Worm (Caenorhabditis elegans) whole organism, L4 larva: ENCODE measurements around the gene crn-5.

ENCODE experiments used
- D1046.2 ChIP-seq: fragments of 200-800 bp; sonication (Bioruptor generic); IDR thresholded peaks from 2 replicates; pipeline ENCODE4 v1.3.6; 2022; ENCODE audit warnings: missing genetic modification characterization, missing compliant biosample characterization
- F37D6.2 ChIP-seq: sonication (generic microtip); optimal IDR thresholded peaks from 2 replicates; lab custom pipeline; 2016; ENCODE audit warnings: mild to moderate bottlenecking, missing genetic modification characterization, missing compliant biosample characterization
- F44E2.7 ChIP-seq: fragments of 200-800 bp; sonication (Bioruptor generic); IDR thresholded peaks from 2 replicates; pipeline ENCODE4 v2.1.2; 2022; ENCODE audit warnings: missing genetic modification characterization, missing compliant biosample characterization
- T26A8.4 ChIP-seq: fragments of 200-800 bp; sonication (Bioruptor generic); IDR thresholded peaks from 2 replicates; pipeline ENCODE4 v1.3.6; 2022; ENCODE audit warnings: missing genetic modification characterization, missing compliant biosample characterization
- ZK337.2 ChIP-seq: fragments of 200-800 bp; sonication (Bioruptor generic); IDR thresholded peaks from 2 replicates; pipeline ENCODE4 v1.3.6; 2022; ENCODE audit warnings: missing genetic modification reagents, missing genetic modification characterization, missing compliant biosample characterization
- aly-2 ChIP-seq: sonication (generic microtip); optimal IDR thresholded peaks from 2 replicates; lab custom pipeline; 2018; ENCODE audit warnings: missing biosample characterization, missing genetic modification characterization
- attf-4 ChIP-seq: sonication (generic microtip); optimal IDR thresholded peaks from 3 replicates; lab custom pipeline; 2017; ENCODE audit warnings: missing biosample characterization, missing genetic modification characterization
- ceh-32 ChIP-seq: sonication (generic microtip); optimal IDR thresholded peaks from 2 replicates; lab custom pipeline; 2016; ENCODE audit warnings: mild to moderate bottlenecking, missing genetic modification characterization, missing compliant biosample characterization; ENCODE audit not compliant: poor library complexity
- ceh-44 ChIP-seq: fragments of 200-800 bp; sonication (Bioruptor generic); IDR thresholded peaks from 2 replicates; pipeline ENCODE4 v1.3.6; 2022; ENCODE audit warnings: missing genetic modification reagents, missing genetic modification characterization, missing compliant biosample characterization
- ceh-62 ChIP-seq: sonication (generic microtip); optimal IDR thresholded peaks from 2 replicates; lab custom pipeline; 2017; ENCODE audit warnings: missing biosample characterization, missing genetic modification characterization
- ceh-82 ChIP-seq: sonication (generic microtip); optimal IDR thresholded peaks from 2 replicates; lab custom pipeline; 2017; ENCODE audit warnings: missing biosample characterization, missing genetic modification characterization
- daf-16 ChIP-seq, 3 experiments: sonication (generic microtip); optimal IDR thresholded peaks; 2 replicates each; lab custom pipeline; 2016 to 2017; ENCODE audit warnings: missing genetic modification characterization in 3 of 3, missing genetic modification reagents in 3 of 3, mild to moderate bottlenecking in 2 of 3, missing compliant biosample characterization in 2 of 3, missing biosample characterization in 1 of 3, moderate library complexity in 1 of 3
- dmd-6 ChIP-seq: fragments of 200-800 bp; sonication (Bioruptor generic); IDR thresholded peaks from 2 replicates; pipeline ENCODE4 v1.3.6; 2022; ENCODE audit warnings: missing genetic modification reagents, missing genetic modification characterization, missing compliant biosample characterization
- dmd-9 ChIP-seq: fragments of 200-800 bp; sonication (Bioruptor generic); IDR thresholded peaks from 2 replicates; pipeline ENCODE4 v1.3.6; 2022; ENCODE audit warnings: missing genetic modification reagents, missing genetic modification characterization, missing compliant biosample characterization
- dpl-1 ChIP-seq: fragments of 150-350 bp; optimal IDR thresholded peaks from 2 replicates; lab custom pipeline; 2014; ENCODE audit warnings: missing biosample characterization, missing genetic modification reagents, missing genetic modification characterization
- duxl-1 ChIP-seq: sonication (generic microtip); optimal IDR thresholded peaks from 2 replicates; lab custom pipeline; 2016; ENCODE audit warnings: mild to moderate bottlenecking, missing genetic modification characterization, moderate library complexity, missing compliant biosample characterization; ENCODE audit not compliant: poor library complexity
- egl-43 ChIP-seq: fragments of 200-800 bp; sonication (Bioruptor generic); IDR thresholded peaks from 2 replicates; pipeline ENCODE4 v1.3.6; 2022; ENCODE audit warnings: missing genetic modification reagents, missing genetic modification characterization, missing compliant biosample characterization
- fkh-10 ChIP-seq: fragments of 150-350 bp; optimal IDR thresholded peaks from 2 replicates; lab custom pipeline; 2014; ENCODE audit warnings: missing biosample characterization, missing genetic modification reagents, missing genetic modification characterization
- fos-1 ChIP-seq: fragments of 150-350 bp; optimal IDR thresholded peaks from 2 replicates; lab custom pipeline; 2014; ENCODE audit warnings: missing biosample characterization, missing genetic modification characterization
- hlh-11 ChIP-seq: fragments of 200-800 bp; sonication (Bioruptor generic); optimal IDR thresholded peaks from 2 replicates; lab custom pipeline; 2018; ENCODE audit warnings: mild to moderate bottlenecking, missing genetic modification characterization, missing compliant biosample characterization
- hlh-30 ChIP-seq: sonication (generic microtip); optimal IDR thresholded peaks from 2 replicates; lab custom pipeline; 2017; ENCODE audit warnings: antibody characterized with exemption, mild to moderate bottlenecking, missing genetic modification characterization, missing compliant biosample characterization; ENCODE audit not compliant: insufficient read depth
- lim-7 ChIP-seq: fragments of 200-800 bp; sonication (Bioruptor generic); IDR thresholded peaks from 2 replicates; pipeline ENCODE4 v1.3.6; 2022; ENCODE audit warnings: missing genetic modification characterization, missing compliant biosample characterization
- lin-13 ChIP-seq: fragments of 150-350 bp; optimal IDR thresholded peaks from 2 replicates; lab custom pipeline; 2014; ENCODE audit warnings: missing biosample characterization, missing genetic modification reagents, missing genetic modification characterization
- lin-39 ChIP-seq: fragments of 150-350 bp; optimal IDR thresholded peaks from 2 replicates; lab custom pipeline; 2014; ENCODE audit warnings: missing biosample characterization, missing genetic modification reagents, missing genetic modification characterization
- lir-3 ChIP-seq: sonication (generic microtip); optimal IDR thresholded peaks from 2 replicates; lab custom pipeline; 2016; ENCODE audit warnings: mild to moderate bottlenecking, missing genetic modification characterization, missing compliant biosample characterization
- madf-9 ChIP-seq: fragments of 200-800 bp; sonication (Bioruptor generic); conservative IDR thresholded peaks from 2 replicates; pipeline ENCODE4 v1.3.6; 2022; ENCODE audit warnings: missing genetic modification reagents, missing genetic modification characterization, missing compliant biosample characterization
- mdl-1 ChIP-seq, 2 experiments: fragments of 150-350 bp in 1 of 2; sonication (generic microtip) in 1 of 2; optimal IDR thresholded peaks; 2 replicates each; lab custom pipeline; 2014 to 2017; ENCODE audit warnings: missing biosample characterization in 2 of 2, missing genetic modification characterization in 2 of 2
- mep-1 ChIP-seq: fragments of 150-350 bp; sonication (generic microtip); optimal IDR thresholded peaks from 3 replicates; lab custom pipeline; 2014; ENCODE audit warnings: missing biosample characterization, missing genetic modification characterization
- nhr-102 ChIP-seq: sonication (generic microtip); optimal IDR thresholded peaks from 2 replicates; lab custom pipeline; 2016; ENCODE audit warnings: mild to moderate bottlenecking, missing genetic modification characterization, moderate library complexity, missing compliant biosample characterization
- nhr-25 ChIP-seq: sonication (generic microtip); optimal IDR thresholded peaks from 2 replicates; lab custom pipeline; 2017; ENCODE audit warnings: missing genetic modification characterization, mild to moderate bottlenecking, missing compliant biosample characterization, antibody characterized with exemption, moderate library complexity, borderline replicate concordance; ENCODE audit not compliant: insufficient read depth
- nhr-41 ChIP-seq: fragments of 200-800 bp; sonication (Bioruptor generic); IDR thresholded peaks from 2 replicates; pipeline ENCODE4 v1.3.6; 2022; ENCODE audit warnings: missing genetic modification reagents, missing genetic modification characterization, missing compliant biosample characterization
- nhr-42 ChIP-seq: fragments of 200-800 bp; sonication (Bioruptor generic); IDR thresholded peaks from 2 replicates; pipeline ENCODE4 v1.3.6; 2022; ENCODE audit warnings: missing genetic modification characterization, missing compliant biosample characterization
- nhr-48 ChIP-seq: sonication (generic microtip); optimal IDR thresholded peaks from 2 replicates; lab custom pipeline; 2016; ENCODE audit warnings: mild to moderate bottlenecking, missing genetic modification characterization, missing compliant biosample characterization
- nhr-77 ChIP-seq: fragments of 150-350 bp; optimal IDR thresholded peaks from 2 replicates; lab custom pipeline; 2014; ENCODE audit warnings: missing biosample characterization, missing genetic modification characterization
- pha-4 ChIP-seq, 2 experiments: fragments of 150-350 bp in 1 of 2; fragments of 200-800 bp in 1 of 2; sonication (Bioruptor generic) in 1 of 2; IDR thresholded peaks in 1 of 2; optimal IDR thresholded peaks in 1 of 2; 2 replicates each; pipeline versions ENCODE4 v1.3.6 to Lab custom; 2014 to 2022; ENCODE audit warnings: missing genetic modification characterization in 2 of 2, missing genetic modification reagents in 2 of 2, missing biosample characterization in 1 of 2, missing compliant biosample characterization in 1 of 2
- php-3 ChIP-seq: fragments of 200-800 bp; sonication (Bioruptor generic); IDR thresholded peaks from 2 replicates; pipeline ENCODE4 v1.3.6; 2022; ENCODE audit warnings: missing genetic modification reagents, missing genetic modification characterization, missing compliant biosample characterization
- pqm-1 ChIP-seq: sonication (generic microtip); optimal IDR thresholded peaks from 2 replicates; lab custom pipeline; 2017; ENCODE audit warnings: missing biosample characterization, missing genetic modification characterization
- set-16 ChIP-seq: fragments of 200-800 bp; sonication (Bioruptor generic); IDR thresholded peaks from 2 replicates; pipeline ENCODE4 v1.3.6; 2022; ENCODE audit warnings: missing genetic modification reagents, missing genetic modification characterization, missing compliant biosample characterization
- skn-1 ChIP-seq: fragments of 150-350 bp; optimal IDR thresholded peaks from 2 replicates; lab custom pipeline; 2014; ENCODE audit warnings: missing biosample characterization, missing genetic modification characterization
- snpc-1.2 ChIP-seq: fragments of 200-800 bp; sonication (Bioruptor generic); IDR thresholded peaks from 2 replicates; pipeline ENCODE4 v1.3.6; 2022; ENCODE audit warnings: missing genetic modification reagents, missing genetic modification characterization, missing compliant biosample characterization
- spr-1 ChIP-seq: sonication (generic microtip); optimal IDR thresholded peaks from 2 replicates; lab custom pipeline; 2016; ENCODE audit warnings: mild to moderate bottlenecking, missing genetic modification characterization, missing compliant biosample characterization
- spr-3 ChIP-seq: fragments of 200-800 bp; sonication (Bioruptor generic); optimal IDR thresholded peaks from 2 replicates; lab custom pipeline; 2018; ENCODE audit warnings: mild to moderate bottlenecking, missing genetic modification characterization, missing compliant biosample characterization
- tra-1 ChIP-seq: fragments of 200-800 bp; sonication (Bioruptor generic); IDR thresholded peaks from 2 replicates; pipeline ENCODE4 v1.3.6; 2022; ENCODE audit warnings: missing genetic modification reagents, missing genetic modification characterization, missing compliant biosample characterization
- unc-62 ChIP-seq, 3 experiments: fragments of 150-350 bp in 1 of 3; sonication (generic microtip); optimal IDR thresholded peaks in 2 of 3; peaks in 1 of 3; 1 replicate in 1 of 3; 2 replicates in 2 of 3; lab custom pipeline; 2014 to 2017; ENCODE audit warnings: missing biosample characterization in 3 of 3, missing genetic modification characterization in 3 of 3, missing genetic modification reagents in 3 of 3, missing genotype in 1 of 3
- zip-2 ChIP-seq: fragments of 150-350 bp; optimal IDR thresholded peaks from 2 replicates; lab custom pipeline; 2014; ENCODE audit warnings: missing biosample characterization, missing genetic modification characterization
- ztf-7 ChIP-seq: fragments of 150-350 bp; optimal IDR thresholded peaks from 2 replicates; lab custom pipeline; 2014; ENCODE audit warnings: missing biosample characterization, missing genetic modification characterization

The crn-5 gene

ce11 chrII:10559671-10560184 lies 32.8 kb upstream of the crn-5 start (continued):
- TF ChIP-seq ztf-7 (tag; lab: Kevin White, UChicago) (no peak), pha-4 (GFP tag; IDR thresholded peaks at IDR 0.05; lab: Robert Waterston, UW) (peak; percentile 53; the same call in 1 of the 2 replicates), pha-4 (tag; optimal IDR thresholded peaks at IDR 0.05; lab: Kevin White, UChicago) (no peak), madf-9 (GFP tag; lab: Robert Waterston, UW) (no peak), daf-16 (GFP tag; optimal IDR thresholded peaks at IDR 0.05; lab: Kevin White, UChicago) (peak in 1 of 2 experiments; percentile 16), daf-16 (tag; optimal IDR thresholded peaks at IDR 0.05; lab: Kevin White, UChicago) (peak; percentile 75), lir-3 (no peak), ceh-44 (GFP tag; lab: Robert Waterston, UW) (no peak), nhr-25 (tag; lab: Kevin White, UChicago) (no peak)

ce11 chrII:10563368-10563767 lies 29.2 kb upstream of the crn-5 start, which contains the start of gene cdc-48.1:
cdc-48.1 (minus strand) TSS chrII:10563407.
- TF ChIP-seq nhr-77 (tag; lab: Kevin White, UChicago) (peak; percentile 100), duxl-1 (peak; percentile 98), F37D6.2 (peak; percentile 97), pqm-1 (tag; lab: Kevin White, UChicago) (peak; percentile 98), spr-3 (peak; percentile 98), nhr-25 (tag; lab: Kevin White, UChicago) (peak; percentile 98), snpc-1.2 (GFP tag; lab: Robert Waterston, UW) (peak; percentile 94), php-3 (GFP tag; lab: Robert Waterston, UW) (peak; percentile 96), lir-3 (peak; percentile 87), unc-62 (GFP tag; optimal IDR thresholded peaks at IDR 0.05 in 1 of 2; lab: Kevin White, UChicago) (peak; percentile 19 to 100), unc-62 (tag; optimal IDR thresholded peaks at IDR 0.05; lab: Kevin White, UChicago) (no peak), ZK337.2 (GFP tag; lab: Robert Waterston, UW) (peak; percentile 97), nhr-41 (peak; percentile 97), F44E2.7 (GFP tag; lab: Robert Waterston, UW) (peak; percentile 95), fos-1 (tag; lab: Kevin White, UChicago) (peak; percentile 93), hlh-11 (tag; lab: Kevin White, UChicago) (peak; percentile 99), dmd-6 (GFP tag; lab: Robert Waterston, UW) (peak; percentile 100), fkh-10 (GFP tag; lab: Kevin White, UChicago) (peak; percentile 100), lin-39 (peak; percentile 98), ceh-82 (peak; percentile 74), ceh-32 (tag; lab: Kevin White, UChicago) (peak; percentile 81), spr-1 (tag; lab: Kevin White, UChicago) (peak; percentile 98), nhr-42 (GFP tag; lab: Robert Waterston, UW) (peak; percentile 99), aly-2 (tag; lab: Kevin White, UChicago) (peak; percentile 90), lin-13 (GFP tag; lab: Kevin White, UChicago) (peak; percentile 100), set-16 (peak; percentile 30; the same call in 1 of the 2 replicates), mep-1 (peak; percentile 100), attf-4 (peak; percentile 73), skn-1 (tag; lab: Kevin White, UChicago) (peak; percentile 73), mdl-1 (tag; optimal IDR thresholded peaks at IDR 0.05; lab: Kevin White, UChicago) (peak; percentile 73 to 98), lim-7 (GFP tag; lab: Robert Waterston, UW) (peak; percentile 83), madf-9 (GFP tag; lab: Robert Waterston, UW) (peak; percentile 99), dpl-1 (GFP tag; lab: Kevin White, UChicago) (peak; percentile 100), egl-43 (GFP tag; lab: Robert Waterston, UW) (peak; percentile 95), T26A8.4 (GFP tag; lab: Robert Waterston, UW) (peak; percentile 99), nhr-102 (tag; lab: Kevin White, UChicago) (peak; percentile 98), tra-1 (GFP tag; lab: Robert Waterston, UW) (peak; percentile 100), zip-2 (tag; lab: Kevin White, UChicago) (peak; percentile 95), D1046.2 (GFP tag; lab: Robert Waterston, UW) (peak; percentile 97), hlh-30 (peak; percentile 99), ceh-62 (tag; lab: Kevin White, UChicago) (peak; percentile 49), dmd-9 (GFP tag; lab: Robert Waterston, UW) (peak; percentile 98), nhr-48 (peak; percentile 97)
